Comparison of ENCODE assay signal across 5 fruit fly cellular contexts in the genomic region with DNA sequence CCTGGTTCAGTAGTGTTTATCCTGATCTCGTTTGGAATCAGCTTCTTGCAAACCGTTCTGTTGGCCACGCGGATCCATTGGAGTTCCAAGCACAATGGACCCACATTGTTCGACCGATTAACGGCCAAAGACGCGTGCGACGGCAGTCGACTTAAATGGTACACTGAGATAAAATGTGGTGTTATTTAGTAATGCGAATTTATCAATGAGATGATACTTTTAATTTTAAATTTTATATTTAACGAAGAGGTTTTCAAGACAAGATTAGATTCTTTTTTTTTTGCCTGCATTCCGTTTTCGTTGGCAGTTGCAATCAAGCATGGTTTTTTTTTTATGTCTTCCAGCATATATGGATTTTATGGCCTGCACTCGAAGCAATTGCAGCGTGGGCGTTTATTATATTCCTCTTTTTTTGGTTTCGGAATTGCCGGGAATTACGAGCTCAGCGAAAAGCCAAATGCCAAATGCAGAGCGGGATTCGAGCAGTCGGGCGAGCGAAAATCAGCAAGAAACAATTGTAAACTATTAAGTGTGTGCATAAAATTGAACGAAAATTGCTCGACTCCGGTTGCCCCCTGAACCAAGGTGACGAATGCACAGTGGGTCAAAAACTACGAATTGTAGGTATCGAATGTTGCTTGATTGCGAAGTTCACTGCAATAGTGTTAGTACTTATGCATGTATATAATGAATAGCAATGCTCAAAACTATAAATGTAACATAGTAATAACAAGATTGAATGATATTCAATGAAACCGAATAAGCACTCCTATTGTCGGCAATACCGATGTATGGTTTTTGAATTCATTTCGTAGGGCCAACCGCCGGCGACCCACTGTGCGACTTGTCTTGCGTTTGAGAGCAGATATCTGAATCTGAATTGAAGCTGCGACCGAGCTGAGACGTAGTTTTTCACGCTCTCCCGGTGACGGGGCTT.
TF ChIP-seq lines count a peak whose summit lies in the region.

No protein-coding gene starts in this region.

- peak; percentile 24 for TF ChIP-seq CTCF in whole organism, embryonic (GFP tag; optimal IDR thresholded peaks at IDR 0.05; lab: Kevin White, UChicago)

TF ChIP-seq in whole organism, adult, 20 proteins besides CTCF, POLR2A, EP300 and RAD21 (continues in another document):
- TF ChIP-seq CG11617 (GFP tag; optimal IDR thresholded peaks at IDR 0.05; lab: Kevin White, UChicago) (peak; percentile 67), toe (GFP tag; optimal IDR thresholded peaks at IDR 0.05; lab: Kevin White, UChicago) (peak; percentile 59), cic (GFP tag; optimal IDR thresholded peaks at IDR 0.05; lab: Kevin White, UChicago) (peak; percentile 14), ovo (GFP tag; optimal IDR thresholded peaks at IDR 0.05; lab: Kevin White, UChicago) (peak; percentile 28), CG14711 (tag; optimal IDR thresholded peaks at IDR 0.05; lab: Kevin White, UChicago) (peak; percentile 63), CG5204 (GFP tag; optimal IDR thresholded peaks at IDR 0.05; lab: Kevin White, UChicago) (peak; percentile 68), CG12768 (GFP tag; optimal IDR thresholded peaks at IDR 0.05; lab: Kevin White, UChicago) (peak; percentile 56), pad (GFP tag; optimal IDR thresholded peaks at IDR 0.05; lab: Kevin White, UChicago) (peak; percentile 43), Clk (GFP tag; optimal IDR thresholded peaks at IDR 0.05; lab: Kevin White, UChicago) (peak; percentile 58), CG1620 (GFP tag; optimal IDR thresholded peaks at IDR 0.05; lab: Kevin White, UChicago) (peak; percentile 42), cnc (optimal IDR thresholded peaks at IDR 0.05; lab: Kevin White, UChicago) (no peak), CG7045 (GFP tag; optimal IDR thresholded peaks at IDR 0.05; lab: Kevin White, UChicago) (peak; percentile 27), CG7101 (tag; optimal IDR thresholded peaks at IDR 0.05; lab: Kevin White, UChicago) (peak; percentile 70), bab1 (GFP tag; optimal IDR thresholded peaks at IDR 0.05; lab: Kevin White, UChicago) (peak; percentile 77), CG33017 (tag; optimal IDR thresholded peaks at IDR 0.05; lab: Kevin White, UChicago) (peak; percentile 42)

TF ChIP-seq in whole organism, embryonic, 481 proteins besides CTCF, POLR2A, EP300 and RAD21 (continues in another document):
- TF ChIP-seq Dfd (GFP tag; optimal IDR thresholded peaks at IDR 0.05; lab: Kevin White, UChicago) = no peak
- TF ChIP-seq eve (GFP tag; optimal IDR thresholded peaks at IDR 0.05; lab: Kevin White, UChicago) = peak in 1 of 2 experiments; percentile 88
- no peak for TF ChIP-seq bowl (GFP tag; IDR thresholded peaks at IDR 0.05; lab: Robert Waterston, UW)
- TF ChIP-seq vnd (GFP tag; IDR thresholded peaks at IDR 0.05; lab: Robert Waterston, UW; ENCODE audit: partially characterized antibody) = 0 out of 3 replicates have a peak, but pooled peaks have one; percentile 39
- peak; percentile 64 for TF ChIP-seq CG8388 (GFP tag; optimal IDR thresholded peaks at IDR 0.05; lab: Kevin White, UChicago)
- no peak for TF ChIP-seq pita (GFP tag; optimal IDR thresholded peaks at IDR 0.05; lab: Kevin White, UChicago)
- peak; percentile 65 for TF ChIP-seq Xbp1 (GFP tag; optimal IDR thresholded peaks at IDR 0.05; lab: Kevin White, UChicago)
- TF ChIP-seq Dip3 (GFP tag; optimal IDR thresholded peaks at IDR 0.05; lab: Kevin White, UChicago) = peak; percentile 30
- peak; percentile 52 for TF ChIP-seq ind (GFP tag; optimal IDR thresholded peaks at IDR 0.05; lab: Kevin White, UChicago)
- no peak for TF ChIP-seq yki (optimal IDR thresholded peaks at IDR 0.05; lab: Kevin White, UChicago)
- TF ChIP-seq Optix (GFP tag; IDR thresholded peaks at IDR 0.05; lab: Robert Waterston, UW) = 0 out of 3 replicates have a peak, but pooled peaks have one; percentile 41
- 0 out of 2 replicates have a peak, but pooled peaks have one; percentile 7 for TF ChIP-seq toy (GFP tag; IDR thresholded peaks at IDR 0.05; lab: Robert Waterston, UW)
- peak; percentile 17 for TF ChIP-seq CG4424 (GFP tag; optimal IDR thresholded peaks at IDR 0.05; lab: Kevin White, UChicago)
- TF ChIP-seq CG18619 (GFP tag; optimal IDR thresholded peaks at IDR 0.05; lab: Kevin White, UChicago) = peak; percentile 67
- peak; percentile 71 for TF ChIP-seq lab (GFP tag; optimal IDR thresholded peaks at IDR 0.05; lab: Kevin White, UChicago)

TF ChIP-seq in whole organism, prepupa, 60 proteins besides CTCF, POLR2A, EP300 and RAD21 (continues in another document):
- TF ChIP-seq cyc (GFP tag; optimal IDR thresholded peaks at IDR 0.05; lab: Kevin White, UChicago) (peak; percentile 73), CG32006 (GFP tag; optimal IDR thresholded peaks at IDR 0.05; lab: Kevin White, UChicago) (peak; percentile 89), CG9139 (GFP tag; optimal IDR thresholded peaks at IDR 0.05; lab: Kevin White, UChicago) (peak; percentile 54), dac (GFP tag; optimal IDR thresholded peaks at IDR 0.05; lab: Kevin White, UChicago) (peak; percentile 77), topi (GFP tag; optimal IDR thresholded peaks at IDR 0.05; lab: Kevin White, UChicago) (peak; percentile 83), acj6 (GFP tag; optimal IDR thresholded peaks at IDR 0.05; lab: Kevin White, UChicago) (peak; percentile 82), OdsH (GFP tag; optimal IDR thresholded peaks at IDR 0.05; lab: Kevin White, UChicago) (peak; percentile 87), fd59A (GFP tag; optimal IDR thresholded peaks at IDR 0.05; lab: Kevin White, UChicago) (peak; percentile 76), CG6163 (GFP tag; IDR thresholded peaks at IDR 0.05; lab: Robert Waterston, UW) (peak; percentile 90), Sox102F (GFP tag; optimal IDR thresholded peaks at IDR 0.05; lab: Kevin White, UChicago) (peak; percentile 82), CG34406 (GFP tag; optimal IDR thresholded peaks at IDR 0.05; lab: Kevin White, UChicago) (peak; percentile 73), salr (GFP tag; optimal IDR thresholded peaks at IDR 0.05; lab: Kevin White, UChicago) (peak; percentile 68 to 70), CG11902 (GFP tag; optimal IDR thresholded peaks at IDR 0.05; lab: Kevin White, UChicago) (peak; percentile 64), Eip93F (GFP tag; optimal IDR thresholded peaks at IDR 0.05; lab: Kevin White, UChicago) (no peak), fd85E (GFP tag; optimal IDR thresholded peaks at IDR 0.05; lab: Kevin White, UChicago) (peak; percentile 42), svp (GFP tag; lab: Kevin White, UChicago) (peak; percentile 93), CG7368 (GFP tag; optimal IDR thresholded peaks at IDR 0.05; lab: Kevin White, UChicago) (peak; percentile 60)

TF ChIP-seq in whole organism, pupa, 21 proteins besides CTCF, POLR2A, EP300 and RAD21 (continues in another document):
- TF ChIP-seq CG8159 (tag; optimal IDR thresholded peaks at IDR 0.05; lab: Kevin White, UChicago) (peak; percentile 81), Snoo (tag; optimal IDR thresholded peaks at IDR 0.05; lab: Kevin White, UChicago) (peak; percentile 53), CG34367 (tag; optimal IDR thresholded peaks at IDR 0.05; lab: Kevin White, UChicago) (peak; percentile 82), CG8301 (tag; optimal IDR thresholded peaks at IDR 0.05; lab: Kevin White, UChicago) (peak; percentile 81), EcR (GFP tag; optimal IDR thresholded peaks at IDR 0.05; lab: Kevin White, UChicago) (peak; percentile 57), CG12605 (GFP tag; IDR thresholded peaks at IDR 0.05; lab: Robert Waterston, UW) (peak; percentile 74), gl (tag; optimal IDR thresholded peaks at IDR 0.05; lab: Kevin White, UChicago) (peak; percentile 78), CG13204 (GFP tag; optimal IDR thresholded peaks at IDR 0.05; lab: Kevin White, UChicago) (peak; percentile 59), CG4496 (GFP tag; IDR thresholded peaks at IDR 0.05; lab: Robert Waterston, UW) (peak; percentile 86), Ets98B (GFP tag; IDR thresholded peaks at IDR 0.05; lab: Robert Waterston, UW) (peak; percentile 80), CG15710 (tag; optimal IDR thresholded peaks at IDR 0.05; lab: Kevin White, UChicago) (peak; percentile 85), rn (GFP tag; IDR thresholded peaks at IDR 0.05; lab: Robert Waterston, UW) (peak; percentile 75), fd96Ca (GFP tag; IDR thresholded peaks at IDR 0.05; lab: Robert Waterston, UW) (peak; percentile 86), D1 (tag; optimal IDR thresholded peaks at IDR 0.05; lab: Kevin White, UChicago) (peak; percentile 57), CG10348 (GFP tag; IDR thresholded peaks at IDR 0.05; lab: Robert Waterston, UW) (no peak), CG9948 (tag; optimal IDR thresholded peaks at IDR 0.05; lab: Kevin White, UChicago) (peak; percentile 83), CG14655 (GFP tag; optimal IDR thresholded peaks at IDR 0.05; lab: Kevin White, UChicago) (peak; percentile 76), CG32121 (GFP tag; IDR thresholded peaks at IDR 0.05; lab: Robert Waterston, UW) (peak; percentile 83)

TF ChIP-seq in whole organism, wandering third instar larva, 38 proteins besides CTCF, POLR2A, EP300 and RAD21 (continues in another document):
- TF ChIP-seq dl (GFP tag; optimal IDR thresholded peaks at IDR 0.05; lab: Kevin White, UChicago; ENCODE audit: insufficient read depth in 1 of 2, partially characterized antibody in 2 of 2) (no peak), br (GFP tag; optimal IDR thresholded peaks at IDR 0.05; lab: Kevin White, UChicago) (peak; percentile 78), dmrt93B (GFP tag; optimal IDR thresholded peaks at IDR 0.05; lab: Kevin White, UChicago) (peak; percentile 61), lola (GFP tag; optimal IDR thresholded peaks at IDR 0.05; lab: Kevin White, UChicago) (no peak), ey (GFP tag; optimal IDR thresholded peaks at IDR 0.05; lab: Kevin White, UChicago) (peak; percentile 78), Dif (GFP tag; optimal IDR thresholded peaks at IDR 0.05; lab: Kevin White, UChicago; ENCODE audit: partially characterized antibody) (no peak), Sp1 (GFP tag; optimal IDR thresholded peaks at IDR 0.05; lab: Kevin White, UChicago) (peak; percentile 64), GATAd (GFP tag; optimal IDR thresholded peaks at IDR 0.05; lab: Kevin White, UChicago) (no peak), Abd-B (GFP tag; optimal IDR thresholded peaks at IDR 0.05; lab: Kevin White, UChicago) (no peak), brk (GFP tag; optimal IDR thresholded peaks at IDR 0.05; lab: Kevin White, UChicago) (peak; percentile 49), foxo (GFP tag; optimal IDR thresholded peaks at IDR 0.05; lab: Kevin White, UChicago) (peak in 1 of 2 experiments; percentile 77), CG9705 (GFP tag; optimal IDR thresholded peaks at IDR 0.05; lab: Kevin White, UChicago) (peak; percentile 45), usp (GFP tag; optimal IDR thresholded peaks at IDR 0.05; lab: Kevin White, UChicago) (no peak), sv (GFP tag; optimal IDR thresholded peaks at IDR 0.05; lab: Kevin White, UChicago) (peak; percentile 60), Hnf4 (GFP tag; optimal IDR thresholded peaks at IDR 0.05; lab: Kevin White, UChicago) (peak; percentile 73), woc (GFP tag; optimal IDR thresholded peaks at IDR 0.05; lab: Kevin White, UChicago) (peak; percentile 57), Rel (GFP tag; optimal IDR thresholded peaks at IDR 0.05; lab: Kevin White, UChicago) (no peak), Rel (tag; optimal IDR thresholded peaks at IDR 0.05; lab: Kevin White, UChicago) (peak; percentile 3), tai (GFP tag; optimal IDR thresholded peaks at IDR 0.05; lab: Kevin White, UChicago) (peak; percentile 32), psq (GFP tag; optimal IDR thresholded peaks at IDR 0.05; lab: Kevin White, UChicago) (peak; percentile 56)
